Worm (Caenorhabditis elegans): Measurements from ENCODE around the gene B0252.5.
A peak's percentile ranks its signal among the peaks of the same experiment; 100 is the strongest.

- TF ChIP-seq ama-1 (optimal IDR thresholded peaks at IDR 0.05): peak; percentile 95
- TF ChIP-seq fos-1 (tag; optimal IDR thresholded peaks at IDR 0.05): peak; percentile 65
- TF ChIP-seq ztf-4 (tag; optimal IDR thresholded peaks at IDR 0.05): peak; percentile 59
- TF ChIP-seq nhr-76 (tag; optimal IDR thresholded peaks at IDR 0.05): no peak
- peak; percentile 21 for TF ChIP-seq fkh-10 (GFP tag; optimal IDR thresholded peaks at IDR 0.05)
- TF ChIP-seq alr-1 (tag; optimal IDR thresholded peaks at IDR 0.05; ENCODE audit: borderline replicate concordance): no peak
- TF ChIP-seq mab-9 (GFP tag; IDR thresholded peaks at IDR 0.05): no peak; the same call in 1 of the 2 replicates
- peak; percentile 89 for TF ChIP-seq nhr-85 (tag)
These were observed 49.6 kb upstream of the B0252.5 start for ce11 chrII:6968191-6968675.

All from whole organism, L1 larva.